Worm (Caenorhabditis elegans): ENCODE results near the gene srd-40.

- no peak for TF ChIP-seq aha-1 (tag; optimal IDR thresholded peaks at IDR 0.05)
- TF ChIP-seq nhr-237 (tag; optimal IDR thresholded peaks at IDR 0.05), result no peak
- TF ChIP-seq ces-1 (GFP tag; optimal IDR thresholded peaks at IDR 0.05), result no peak
- TF ChIP-seq egl-27 (tag; optimal IDR thresholded peaks at IDR 0.05), result no peak
- no peak for TF ChIP-seq nhr-28 (tag; optimal IDR thresholded peaks at IDR 0.05)
- no peak for TF ChIP-seq lin-39 (tag; optimal IDR thresholded peaks at IDR 0.05)
Observed at ce11 chrX:12321357-12321756, 2.2 kb upstream of the srd-40 start, which contains the start of gene F17A2.13.
